Worm (Caenorhabditis elegans) whole organism, late embryonic: ENCODE measurements around the gene nlp-101.

Source experiments
- ceh-6 ChIP-seq: fragments of 200-800 bp; sonication (Bioruptor generic); optimal IDR thresholded peaks from 2 replicates; lab custom pipeline; 2018; ENCODE audit warnings: mild to moderate bottlenecking, missing genetic modification characterization, missing compliant biosample characterization
- ceh-9 ChIP-seq: sonication (generic microtip); optimal IDR thresholded peaks from 2 replicates; lab custom pipeline; 2016; ENCODE audit warnings: mild to moderate bottlenecking, missing genetic modification characterization, inconsistent platforms, missing compliant biosample characterization
- pha-4 ChIP-seq: fragments of 150-350 bp; optimal IDR thresholded peaks from 2 replicates; lab custom pipeline; 2018; ENCODE audit warnings: missing biosample characterization, missing genetic modification reagents, missing genetic modification characterization
- pros-1 ChIP-seq: fragments of 150-350 bp; optimal IDR thresholded peaks from 2 replicates; lab custom pipeline; 2014; ENCODE audit warnings: missing biosample characterization, missing genetic modification reagents, missing genetic modification characterization
- sox-4 ChIP-seq: sonication (generic microtip); optimal IDR thresholded peaks from 2 replicates; lab custom pipeline; 2017; ENCODE audit warnings: mild to moderate bottlenecking, missing genetic modification characterization, inconsistent platforms, missing compliant biosample characterization
- unc-55 ChIP-seq: sonication (generic microtip); optimal IDR thresholded peaks from 2 replicates; lab custom pipeline; 2017; ENCODE audit warnings: missing biosample characterization, missing genetic modification reagents, missing genetic modification characterization

- no peak for TF ChIP-seq pha-4 (tag; lab: Kevin White, UChicago)
- no peak for TF ChIP-seq ceh-9 (tag; lab: Kevin White, UChicago)
- TF ChIP-seq pros-1 (tag; lab: Kevin White, UChicago): no peak
- no peak for TF ChIP-seq sox-4
- TF ChIP-seq unc-55: no peak
- TF ChIP-seq ceh-6 (GFP tag; lab: Kevin White, UChicago): no peak
These were observed 8.7 kb downstream of the nlp-101 start, which contains the start of gene C54D2.6 for ce11 chrX:7847413-7847812.
